Fruit fly (Drosophila melanogaster) whole organism, embryonic: ENCODE measurements around the gene CG15330.

Experiments
- CG1024 ChIP-seq: fragments of 200-800 bp; sonication (Bioruptor generic); IDR thresholded peaks from 2 replicates; pipeline ENCODE4 v1.3.6; 2022; ENCODE audit warnings: missing biosample characterization, missing genetic modification characterization
- CG10431 ChIP-seq: fragments of 200-800 bp; sonication (Bioruptor generic); optimal IDR thresholded peaks from 3 replicates; lab custom pipeline; 2018; ENCODE audit warnings: missing biosample characterization, mild to moderate bottlenecking, missing genetic modification characterization
- CG12391 ChIP-seq: fragments of 200-800 bp; sonication (Bioruptor generic); optimal IDR thresholded peaks from 3 replicates; lab custom pipeline; 2018; ENCODE audit warnings: missing biosample characterization, mild to moderate bottlenecking, missing genetic modification characterization, moderate library complexity
- CG13296 ChIP-seq: fragments of 200-800 bp; sonication (Bioruptor generic); optimal IDR thresholded peaks from 3 replicates; lab custom pipeline; 2018; ENCODE audit warnings: missing biosample characterization, mild to moderate bottlenecking, missing genetic modification characterization
- CG15479 ChIP-seq: fragments of 200-800 bp; sonication (Bioruptor generic); optimal IDR thresholded peaks from 3 replicates; lab custom pipeline; 2019; ENCODE audit warnings: missing biosample characterization, mild to moderate bottlenecking, missing genetic modification characterization, moderate library complexity
- CG15696 ChIP-seq: fragments of 200-800 bp; sonication (Bioruptor generic); optimal IDR thresholded peaks from 2 replicates; lab custom pipeline; 2019; ENCODE audit warnings: missing biosample characterization, mild to moderate bottlenecking, missing genetic modification characterization, moderate library complexity
- CG16815 ChIP-seq: fragments of 200-800 bp; sonication (Bioruptor generic); optimal IDR thresholded peaks from 3 replicates; lab custom pipeline; 2017; ENCODE audit warnings: missing biosample characterization, mild to moderate bottlenecking, missing genetic modification characterization
- CG17829 ChIP-seq: fragments of 200-800 bp; optimal IDR thresholded peaks from 2 replicates; lab custom pipeline; 2019; ENCODE audit warnings: missing biosample characterization, mild to moderate bottlenecking, missing genetic modification characterization, moderate library complexity
- CG1832 ChIP-seq: fragments of 200-800 bp; sonication (Bioruptor generic); optimal IDR thresholded peaks from 2 replicates; lab custom pipeline; 2017; ENCODE audit warnings: missing biosample characterization, mild to moderate bottlenecking, missing genetic modification characterization, inconsistent platforms
- CG3163 ChIP-seq: fragments of 200-800 bp; sonication (Bioruptor generic); optimal IDR thresholded peaks from 3 replicates; lab custom pipeline; 2016; ENCODE audit warnings: missing biosample characterization, missing genetic modification characterization
- CG6765 ChIP-seq: fragments of 200-800 bp; sonication (Bioruptor generic); optimal IDR thresholded peaks from 3 replicates; lab custom pipeline; 2017; ENCODE audit warnings: missing biosample characterization, mild to moderate bottlenecking, missing genetic modification characterization
- CG7372 ChIP-seq: fragments of 200-800 bp; sonication (Bioruptor generic); IDR thresholded peaks from 2 replicates; pipeline ENCODE4 v1.3.6; 2022; ENCODE audit warnings: missing biosample characterization, missing genetic modification characterization
- Dad ChIP-seq: fragments of 200-800 bp; sonication (Bioruptor generic); optimal IDR thresholded peaks from 3 replicates; lab custom pipeline; 2016; ENCODE audit warnings: missing biosample characterization, missing genetic modification characterization
- Dbx ChIP-seq: fragments of 200-800 bp; sonication (Bioruptor generic); IDR thresholded peaks from 3 replicates; pipeline ENCODE4 v1.3.6; 2022; ENCODE audit warnings: missing biosample characterization, missing genetic modification characterization
- Dip2 ChIP-seq: fragments of 200-800 bp; sonication (Bioruptor generic); IDR thresholded peaks from 2 replicates; pipeline ENCODE4 v1.3.6; 2022; ENCODE audit warnings: missing biosample characterization, missing genetic modification characterization
- Drgx ChIP-seq: fragments of 200-800 bp; sonication (Bioruptor generic); IDR thresholded peaks from 2 replicates; pipeline ENCODE4 v1.3.6; 2022; ENCODE audit warnings: missing biosample characterization, missing genetic modification characterization
- Gsc ChIP-seq: fragments of 200-800 bp; sonication (Bioruptor generic); IDR thresholded peaks from 2 replicates; pipeline ENCODE4 v1.3.6; 2022; ENCODE audit warnings: missing biosample characterization, missing genetic modification characterization
- Jarid2 ChIP-seq: fragments of 200-800 bp; sonication (Bioruptor generic); optimal IDR thresholded peaks from 3 replicates; lab custom pipeline; 2017; ENCODE audit warnings: mild to moderate bottlenecking, missing biosample characterization, missing genetic modification reagents, missing genetic modification characterization
- Lhr ChIP-seq: fragments of 200-800 bp; sonication (Bioruptor generic); optimal IDR thresholded peaks from 3 replicates; lab custom pipeline; 2017; ENCODE audit warnings: mild to moderate bottlenecking, missing biosample characterization, missing genetic modification reagents, missing genetic modification characterization
- Mad ChIP-seq: fragments of 200-800 bp; sonication (Bioruptor generic); optimal IDR thresholded peaks from 2 replicates; lab custom pipeline; 2016; ENCODE audit warnings: missing biosample characterization, missing genetic modification characterization
- Max ChIP-seq: fragments of 200-800 bp; sonication (Bioruptor generic); optimal IDR thresholded peaks from 2 replicates; lab custom pipeline; 2016; ENCODE audit warnings: missing biosample characterization, mild to moderate bottlenecking, missing genetic modification characterization
- Neu2 ChIP-seq: fragments of 200-800 bp; sonication (Bioruptor generic); optimal IDR thresholded peaks from 3 replicates; lab custom pipeline; 2016; ENCODE audit warnings: missing biosample characterization, missing genetic modification characterization, borderline replicate concordance
- Ravus ChIP-seq: fragments of 200-800 bp; sonication (Bioruptor generic); IDR thresholded peaks from 2 replicates; pipeline ENCODE4 v1.3.6; 2022; ENCODE audit warnings: missing biosample characterization, missing genetic modification characterization
- TFAM ChIP-seq: fragments of 200-800 bp; sonication (Bioruptor generic); optimal IDR thresholded peaks from 2 replicates; lab custom pipeline; 2017; ENCODE audit warnings: missing biosample characterization, missing genetic modification characterization, inconsistent platforms
- Taf1 ChIP-seq: fragments of 200-800 bp; sonication (Bioruptor generic); IDR thresholded peaks from 2 replicates; pipeline ENCODE4 v1.3.6; 2022; ENCODE audit warnings: missing biosample characterization, missing genetic modification characterization
- Trl ChIP-seq, 3 experiments: fragments of >200 bp in 2 of 3; fragments of 200-800 bp in 1 of 3; sonication (Bioruptor generic) in 1 of 3; optimal IDR thresholded peaks; 2 replicates in 1 of 3; 3 replicates in 2 of 3; lab custom pipeline; 2016 to 2017; ENCODE audit warnings: missing biosample characterization in 1 of 3, missing genetic modification characterization in 1 of 3
- Xbp1 ChIP-seq: fragments of 200-800 bp; sonication (Bioruptor generic); optimal IDR thresholded peaks from 3 replicates; lab custom pipeline; 2016; ENCODE audit warnings: missing biosample characterization, mild to moderate bottlenecking, missing genetic modification characterization
- YL-1 ChIP-seq: fragments of 200-800 bp; sonication (Bioruptor generic); optimal IDR thresholded peaks from 3 replicates; lab custom pipeline; 2017; ENCODE audit warnings: missing biosample characterization, mild to moderate bottlenecking, missing genetic modification characterization
- al ChIP-seq: fragments of 200-800 bp; sonication (Bioruptor generic); IDR thresholded peaks from 2 replicates; pipeline ENCODE4 v1.3.6; 2022; ENCODE audit warnings: missing biosample characterization, missing genetic modification characterization
- bcd ChIP-seq: fragments of 200-800 bp; sonication (Bioruptor generic); optimal IDR thresholded peaks from 2 replicates; lab custom pipeline; 2017; ENCODE audit warnings: missing biosample characterization, mild to moderate bottlenecking, missing genetic modification characterization
- cg ChIP-seq: fragments of 200-800 bp; sonication (Bioruptor generic); optimal IDR thresholded peaks from 3 replicates; lab custom pipeline; 2019; ENCODE audit warnings: missing biosample characterization, mild to moderate bottlenecking, missing genetic modification characterization, moderate library complexity
- chinmo ChIP-seq: fragments of 200-800 bp; sonication (Bioruptor generic); IDR thresholded peaks from 4 replicates; pipeline ENCODE4 v1.3.6; 2022; ENCODE audit warnings: missing biosample characterization, missing genetic modification characterization; ENCODE audit not compliant: partially characterized antibody
- chn ChIP-seq: fragments of 200-800 bp; sonication (Bioruptor generic); optimal IDR thresholded peaks from 2 replicates; lab custom pipeline; 2016; ENCODE audit warnings: missing biosample characterization, missing genetic modification characterization
- croc ChIP-seq: fragments of 200-800 bp; sonication (Bioruptor generic); conservative IDR thresholded peaks from 3 replicates; pipeline ENCODE4 v1.3.6; 2022; ENCODE audit warnings: missing biosample characterization, missing genetic modification characterization
- dimm ChIP-seq: fragments of 200-800 bp; sonication (Bioruptor generic); IDR thresholded peaks from 2 replicates; pipeline ENCODE4 v1.3.6; 2022; ENCODE audit warnings: missing biosample characterization, missing genetic modification characterization
- dm ChIP-seq: fragments of 200-800 bp; sonication (Bioruptor generic); optimal IDR thresholded peaks from 3 replicates; lab custom pipeline; 2016; ENCODE audit warnings: missing biosample characterization, missing genetic modification characterization
- gcm2 ChIP-seq: fragments of 200-800 bp; sonication (Bioruptor generic); optimal IDR thresholded peaks from 2 replicates; lab custom pipeline; 2016; ENCODE audit warnings: missing biosample characterization, missing genetic modification characterization
- jumu ChIP-seq: fragments of 200-800 bp; sonication (Bioruptor generic); optimal IDR thresholded peaks from 3 replicates; lab custom pipeline; 2016; ENCODE audit warnings: missing biosample characterization, missing genetic modification characterization
- kah ChIP-seq: fragments of 200-800 bp; sonication (Bioruptor generic); optimal IDR thresholded peaks from 2 replicates; lab custom pipeline; 2018; ENCODE audit warnings: missing biosample characterization, mild to moderate bottlenecking, missing genetic modification characterization
- kay ChIP-seq: fragments of 200-800 bp; sonication (Bioruptor generic); optimal IDR thresholded peaks from 2 replicates; lab custom pipeline; 2016; ENCODE audit warnings: missing biosample characterization, missing genetic modification characterization
- lmd ChIP-seq: fragments of 200-800 bp; sonication (Bioruptor generic); IDR thresholded peaks from 2 replicates; pipeline ENCODE4 v1.3.6; 2022; ENCODE audit warnings: missing biosample characterization, missing genetic modification characterization
- nmo ChIP-seq: fragments of 200-800 bp; sonication (Bioruptor generic); optimal IDR thresholded peaks from 2 replicates; lab custom pipeline; 2018; ENCODE audit warnings: missing biosample characterization, mild to moderate bottlenecking, missing genetic modification characterization, moderate library complexity
- ranshi ChIP-seq: fragments of 200-800 bp; sonication (Bioruptor generic); IDR thresholded peaks from 2 replicates; pipeline ENCODE4 v1.3.6; 2022; ENCODE audit warnings: missing biosample characterization, missing genetic modification characterization
- seq ChIP-seq: fragments of 200-800 bp; sonication (Bioruptor generic); IDR thresholded peaks from 2 replicates; pipeline ENCODE4 v1.3.6; 2022; ENCODE audit warnings: missing biosample characterization, missing genetic modification characterization
- sqz ChIP-seq: fragments of 200-800 bp; sonication (Bioruptor generic); optimal IDR thresholded peaks from 3 replicates; lab custom pipeline; 2018; ENCODE audit warnings: missing biosample characterization, mild to moderate bottlenecking, missing genetic modification characterization
- sug ChIP-seq: fragments of 200-800 bp; optimal IDR thresholded peaks from 2 replicates; lab custom pipeline; 2019; ENCODE audit warnings: missing biosample characterization, mild to moderate bottlenecking, missing genetic modification characterization, moderate library complexity
- tap ChIP-seq: fragments of 200-800 bp; optimal IDR thresholded peaks from 3 replicates; lab custom pipeline; 2019; ENCODE audit warnings: missing biosample characterization, mild to moderate bottlenecking, missing genetic modification characterization, moderate library complexity
- tin ChIP-seq: fragments of 200-800 bp; sonication (Bioruptor generic); optimal IDR thresholded peaks from 3 replicates; lab custom pipeline; 2016; ENCODE audit warnings: missing biosample characterization, missing genetic modification characterization
- toy ChIP-seq: fragments of 200-800 bp; sonication (Bioruptor generic); IDR thresholded peaks from 2 replicates; pipeline ENCODE4 v1.3.6; 2022; ENCODE audit warnings: missing biosample characterization, missing genetic modification characterization
- vnd ChIP-seq: fragments of 200-800 bp; sonication (Bioruptor generic); IDR thresholded peaks from 3 replicates; pipeline ENCODE4 v1.3.6; 2022; ENCODE audit warnings: missing biosample characterization, missing genetic modification characterization; ENCODE audit not compliant: partially characterized antibody
- zen ChIP-seq: fragments of 200-800 bp; sonication (Bioruptor generic); optimal IDR thresholded peaks from 3 replicates; lab custom pipeline; 2018; ENCODE audit warnings: missing biosample characterization, mild to moderate bottlenecking, missing genetic modification characterization, moderate library complexity
- zfh1 ChIP-seq: fragments of 200-800 bp; sonication (Bioruptor generic); IDR thresholded peaks from 3 replicates; pipeline ENCODE4 v1.3.6; 2022; ENCODE audit warnings: missing biosample characterization, missing genetic modification characterization

The CG15330 gene

dm6 chrX:7959025-7959424 is 3.2 kb downstream of the CG15330 start (continued):
- no peak for TF ChIP-seq bcd (GFP tag; lab: Kevin White, UChicago)
- peak; percentile 20; the same call in 1 of the 2 replicates for TF ChIP-seq Drgx (GFP tag; lab: Robert Waterston, UW)
- no peak for TF ChIP-seq Ravus (GFP tag; lab: Robert Waterston, UW)
- TF ChIP-seq cg (GFP tag; lab: Kevin White, UChicago) = peak; percentile 77
- 0 out of 4 replicates have a peak, but pooled peaks have one; percentile 68 for TF ChIP-seq chinmo (GFP tag; lab: Robert Waterston, UW)
- TF ChIP-seq dimm (GFP tag; lab: Robert Waterston, UW) = no peak
- no peak for TF ChIP-seq nmo
- TF ChIP-seq sug = no peak
- TF ChIP-seq seq = no peak
- TF ChIP-seq sqz (GFP tag; lab: Kevin White, UChicago) = peak; percentile 85
- TF ChIP-seq zfh1 (GFP tag; lab: Robert Waterston, UW) = no peak
- TF ChIP-seq jumu = no peak
- TF ChIP-seq dm (GFP tag; lab: Kevin White, UChicago) = peak; percentile 86
- TF ChIP-seq al (GFP tag; lab: Robert Waterston, UW) = no peak
- no peak for TF ChIP-seq gcm2 (GFP tag; lab: Kevin White, UChicago)
- no peak for TF ChIP-seq toy
- TF ChIP-seq CG3163 (GFP tag; lab: Kevin White, UChicago) = no peak
- no peak for TF ChIP-seq Xbp1 (GFP tag; lab: Kevin White, UChicago)
- TF ChIP-seq Mad (GFP tag; lab: Kevin White, UChicago) = no peak
- TF ChIP-seq tap = no peak
- TF ChIP-seq Dad (GFP tag; lab: Kevin White, UChicago) = no peak
- TF ChIP-seq Dip2 (GFP tag; lab: Robert Waterston, UW) = no peak
- TF ChIP-seq kah (GFP tag; lab: Kevin White, UChicago) = peak; percentile 98
- TF ChIP-seq Neu2 (GFP tag; lab: Kevin White, UChicago) = no peak
- TF ChIP-seq kay = no peak
- TF ChIP-seq YL-1 (GFP tag; lab: Kevin White, UChicago) = peak; percentile 2
- peak; percentile 35 to 50 for TF ChIP-seq Trl (optimal IDR thresholded peaks at IDR 0.05; lab: Kevin White, UChicago)
- TF ChIP-seq Trl (GFP tag; optimal IDR thresholded peaks at IDR 0.05; lab: Kevin White, UChicago) = no peak
- TF ChIP-seq croc (GFP tag; lab: Robert Waterston, UW) = no peak
- no peak for TF ChIP-seq CG16815
- no peak for TF ChIP-seq CG7372
- peak; percentile 14 for TF ChIP-seq zen (tag; lab: Kevin White, UChicago)
- TF ChIP-seq Lhr (GFP tag; lab: Kevin White, UChicago) = no peak
- no peak for TF ChIP-seq ranshi (GFP tag; lab: Robert Waterston, UW)
- TF ChIP-seq CG1024 (GFP tag; lab: Robert Waterston, UW) = no peak
- TF ChIP-seq CG15696 (tag; lab: Kevin White, UChicago) = no peak
- no peak for TF ChIP-seq CG13296
- TF ChIP-seq TFAM (GFP tag; lab: Kevin White, UChicago) = no peak
- TF ChIP-seq vnd (GFP tag; lab: Robert Waterston, UW) = no peak
- no peak for TF ChIP-seq chn
- peak; percentile 33 for TF ChIP-seq CG1832 (GFP tag; lab: Kevin White, UChicago)
- peak; percentile 41 for TF ChIP-seq CG15479 (GFP tag; lab: Kevin White, UChicago)
- TF ChIP-seq CG6765 (GFP tag; lab: Kevin White, UChicago) = no peak
- no peak for TF ChIP-seq CG12391 (tag; lab: Kevin White, UChicago)
- TF ChIP-seq lmd = no peak
- no peak for TF ChIP-seq CG17829
- no peak for TF ChIP-seq Gsc (GFP tag; lab: Robert Waterston, UW)
- TF ChIP-seq Dbx = no peak
- TF ChIP-seq Taf1 = no peak
- peak; percentile 56 for TF ChIP-seq Max
- no peak for TF ChIP-seq CG10431 (GFP tag; lab: Kevin White, UChicago)
- TF ChIP-seq tin = no peak
- no peak for TF ChIP-seq Jarid2 (GFP tag; lab: Kevin White, UChicago)
